Fruit fly (Drosophila melanogaster) whole organism, pupa: ENCODE results near the gene CCHa2.
A peak's percentile ranks its signal among the peaks of the same experiment; 100 is the strongest.

Source experiments
- CG10348 ChIP-seq: fragments of 200-800 bp; sonication (Bioruptor generic); IDR thresholded peaks from 2 replicates; pipeline ENCODE4 v1.3.6; 2022; ENCODE audit warnings: missing biosample characterization, missing genetic modification characterization
- CG12605 ChIP-seq: fragments of 200-800 bp; sonication (Bioruptor generic); IDR thresholded peaks from 2 replicates; pipeline ENCODE4 v1.3.6; 2022; ENCODE audit warnings: missing biosample characterization, missing genetic modification characterization
- CG13204 ChIP-seq: fragments of 200-800 bp; sonication (Bioruptor generic); optimal IDR thresholded peaks from 2 replicates; lab custom pipeline; 2018; ENCODE audit warnings: missing biosample characterization, mild to moderate bottlenecking, missing genetic modification characterization, moderate library complexity
- CG14655 ChIP-seq: fragments of 200-800 bp; sonication (Bioruptor generic); optimal IDR thresholded peaks from 3 replicates; lab custom pipeline; 2017; ENCODE audit warnings: mild to moderate bottlenecking, missing biosample characterization, missing genetic modification reagents, missing genetic modification characterization
- CG15710 ChIP-seq: fragments of 200-800 bp; sonication (Bioruptor generic); optimal IDR thresholded peaks from 2 replicates; lab custom pipeline; 2018; ENCODE audit warnings: missing biosample characterization, mild to moderate bottlenecking, missing genetic modification characterization, moderate library complexity
- CG17806 ChIP-seq: fragments of 200-800 bp; sonication (Bioruptor generic); optimal IDR thresholded peaks from 2 replicates; lab custom pipeline; 2018; ENCODE audit warnings: missing biosample characterization, mild to moderate bottlenecking, missing genetic modification characterization, moderate library complexity
- CG32121 ChIP-seq: fragments of 200-800 bp; sonication (Bioruptor generic); IDR thresholded peaks from 2 replicates; pipeline ENCODE4 v1.3.6; 2022; ENCODE audit warnings: missing biosample characterization, missing genetic modification characterization
- CG34367 ChIP-seq: fragments of 200-800 bp; sonication (Bioruptor generic); optimal IDR thresholded peaks from 2 replicates; lab custom pipeline; 2018; ENCODE audit warnings: missing biosample characterization, mild to moderate bottlenecking, missing genetic modification characterization
- CG4496 ChIP-seq: fragments of 200-800 bp; sonication (Bioruptor generic); IDR thresholded peaks from 3 replicates; pipeline ENCODE4 v1.3.6; 2022; ENCODE audit warnings: missing biosample characterization, missing genetic modification characterization
- CG8159 ChIP-seq: fragments of 200-800 bp; sonication (Bioruptor generic); optimal IDR thresholded peaks from 3 replicates; lab custom pipeline; 2018; ENCODE audit warnings: missing biosample characterization, mild to moderate bottlenecking, missing genetic modification characterization, moderate library complexity
- CG8301 ChIP-seq: fragments of 200-800 bp; sonication (Bioruptor generic); optimal IDR thresholded peaks from 2 replicates; lab custom pipeline; 2018; ENCODE audit warnings: missing biosample characterization, mild to moderate bottlenecking, missing genetic modification characterization
- CG9948 ChIP-seq: fragments of 200-800 bp; sonication (Bioruptor generic); optimal IDR thresholded peaks from 2 replicates; lab custom pipeline; 2018; ENCODE audit warnings: missing biosample characterization, mild to moderate bottlenecking, missing genetic modification characterization, moderate library complexity
- D1 ChIP-seq: fragments of 200-800 bp; sonication (Bioruptor generic); optimal IDR thresholded peaks from 2 replicates; lab custom pipeline; 2018; ENCODE audit warnings: missing biosample characterization, mild to moderate bottlenecking, missing genetic modification characterization, moderate library complexity
- EcR ChIP-seq: fragments of 200-800 bp; sonication (Bioruptor generic); optimal IDR thresholded peaks from 3 replicates; lab custom pipeline; 2019; ENCODE audit warnings: missing biosample characterization, missing genetic modification characterization, mild to moderate bottlenecking, moderate library complexity, missing genetic modification reagents
- Ets98B ChIP-seq: fragments of 200-800 bp; sonication (Bioruptor generic); IDR thresholded peaks from 2 replicates; pipeline ENCODE4 v1.3.6; 2022; ENCODE audit warnings: missing biosample characterization, missing genetic modification characterization
- Pif1A ChIP-seq: fragments of 200-800 bp; sonication (Bioruptor generic); optimal IDR thresholded peaks from 3 replicates; lab custom pipeline; 2016; ENCODE audit warnings: missing biosample characterization, missing genetic modification characterization
- Pif1B ChIP-seq: fragments of 200-800 bp; sonication (Bioruptor generic); optimal IDR thresholded peaks from 3 replicates; lab custom pipeline; 2016; ENCODE audit warnings: missing biosample characterization, missing genetic modification characterization
- Snoo ChIP-seq: fragments of 200-800 bp; sonication (Bioruptor generic); optimal IDR thresholded peaks from 3 replicates; lab custom pipeline; 2017; ENCODE audit warnings: missing biosample characterization, mild to moderate bottlenecking, missing genetic modification characterization, inconsistent platforms
- fd96Ca ChIP-seq: fragments of 200-800 bp; sonication (Bioruptor generic); IDR thresholded peaks from 3 replicates; pipeline ENCODE4 v1.3.6; 2022; ENCODE audit warnings: missing biosample characterization, missing genetic modification characterization
- gl ChIP-seq: fragments of 200-800 bp; sonication (Bioruptor generic); optimal IDR thresholded peaks from 2 replicates; lab custom pipeline; 2018; ENCODE audit warnings: missing biosample characterization, mild to moderate bottlenecking, missing genetic modification characterization
- rn ChIP-seq: fragments of 200-800 bp; sonication (Bioruptor generic); IDR thresholded peaks from 2 replicates; pipeline ENCODE4 v1.3.6; 2022; ENCODE audit warnings: missing biosample characterization, missing genetic modification characterization

The CCHa2 gene

DNA sequence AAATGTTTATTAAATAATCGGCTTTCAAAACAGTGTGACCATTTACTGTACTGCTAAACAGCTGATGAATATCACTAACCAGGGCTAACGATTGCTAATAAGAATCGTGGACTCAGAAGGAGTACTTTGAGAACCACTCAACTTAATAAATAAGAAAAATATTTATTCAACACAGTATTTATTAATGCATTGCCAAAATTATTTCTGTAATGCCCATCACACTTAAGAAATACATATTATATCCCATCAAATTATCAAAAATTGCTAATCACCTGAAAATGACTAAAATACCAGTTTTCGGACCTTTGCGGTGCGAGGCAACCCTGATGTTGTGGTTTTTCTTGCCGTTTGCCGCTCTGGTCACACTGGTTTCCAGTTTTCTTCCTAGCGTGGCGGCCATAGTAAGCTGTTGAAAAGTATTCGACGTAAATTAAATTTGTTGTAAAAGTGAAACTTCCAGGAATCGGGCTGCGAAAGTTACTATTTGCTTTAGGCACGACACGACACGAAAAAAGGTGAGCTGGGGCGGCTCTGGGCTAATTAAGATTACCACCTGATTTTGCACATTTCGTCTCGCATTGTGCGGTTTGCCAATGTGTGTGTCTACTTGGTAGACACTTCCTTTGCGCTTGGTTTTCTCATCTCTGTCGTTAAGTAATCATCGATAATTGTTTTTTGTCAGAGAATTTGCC lies 13.1 kb downstream of the CCHa2 start, which contains the start of the genes mRpS21 and Droj2:
TSS of gene mRpS21 (minus strand) at position 66 of the 692 bp plus-strand sequence.
TSS of gene Droj2 (plus strand) at position 363 of the 692 bp plus-strand sequence.
- peak; percentile 19 for TF ChIP-seq CG8159 (tag; lab: Kevin White, UChicago)
- peak; percentile 22; the same call in 1 of the 2 replicates for TF ChIP-seq Ets98B (GFP tag; lab: Robert Waterston, UW)
- no peak for TF ChIP-seq EcR (GFP tag; lab: Kevin White, UChicago)
- TF ChIP-seq CG32121 (GFP tag; lab: Robert Waterston, UW): no peak; the same call in 1 of the 2 replicates
- TF ChIP-seq CG15710 (tag; lab: Kevin White, UChicago): peak; percentile 51
- peak; percentile 13 for TF ChIP-seq CG17806 (tag; lab: Kevin White, UChicago)
- TF ChIP-seq gl (tag; lab: Kevin White, UChicago): no peak
- no peak for TF ChIP-seq CG12605 (GFP tag; lab: Robert Waterston, UW)
- TF ChIP-seq rn: no peak
- TF ChIP-seq fd96Ca: no peak
- TF ChIP-seq CG10348 (GFP tag; lab: Robert Waterston, UW): no peak
- TF ChIP-seq CG14655 (GFP tag; lab: Kevin White, UChicago): no peak
- TF ChIP-seq CG34367 (tag; lab: Kevin White, UChicago): peak; percentile 32

dm6 chr3R:13379675-13380074 lies 15.3 kb downstream of the CCHa2 start, which contains the start of the genes CG9813 and CG8870:
Gene CG9813, minus strand, starts transcription at chr3R:13379775.
Gene CG8870, plus strand, starts transcription at chr3R:13379842.
- TF ChIP-seq EcR (GFP tag; lab: Kevin White, UChicago) (no peak), Pif1B (no peak), CG15710 (tag; lab: Kevin White, UChicago) (no peak), CG34367 (tag; lab: Kevin White, UChicago) (no peak)

DNA sequence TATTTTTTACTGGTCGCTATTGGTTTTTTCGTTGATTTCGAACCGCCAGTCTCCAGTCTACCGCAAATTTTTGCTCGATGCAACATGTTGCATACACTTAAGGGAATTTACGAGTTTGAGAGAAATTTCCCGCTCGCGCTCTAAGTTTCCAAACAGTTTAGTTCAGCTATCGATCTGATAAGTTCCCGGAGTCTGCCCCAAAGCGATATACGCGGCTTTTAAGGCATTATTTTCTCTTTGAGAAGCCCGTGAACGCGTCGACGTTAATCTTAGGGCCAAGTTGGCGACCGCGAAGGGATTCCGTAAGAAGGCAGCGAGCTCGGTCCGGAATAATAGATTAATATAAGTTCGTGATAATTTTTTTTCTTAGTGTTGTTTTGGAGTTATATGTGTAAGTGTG lies 20.1 kb downstream of the CCHa2 start:
- TF ChIP-seq CG4496 (GFP tag; lab: Robert Waterston, UW) (0 out of 3 replicates have a peak, but pooled peaks have one; percentile 31), rn (no peak), D1 (tag; lab: Kevin White, UChicago) (no peak), CG32121 (GFP tag; lab: Robert Waterston, UW) (no peak), EcR (GFP tag; lab: Kevin White, UChicago) (no peak), CG17806 (tag; lab: Kevin White, UChicago) (no peak), CG8159 (tag; lab: Kevin White, UChicago) (peak; percentile 45), CG10348 (GFP tag; lab: Robert Waterston, UW) (no peak), CG12605 (GFP tag; lab: Robert Waterston, UW) (no peak), Pif1A (no peak), CG8301 (tag; lab: Kevin White, UChicago) (no peak), Ets98B (GFP tag; lab: Robert Waterston, UW) (no peak), Pif1B (no peak), CG9948 (tag; lab: Kevin White, UChicago) (no peak), fd96Ca (no peak), CG13204 (GFP tag; lab: Kevin White, UChicago) (no peak), gl (tag; lab: Kevin White, UChicago) (no peak), CG14655 (GFP tag; lab: Kevin White, UChicago) (peak; percentile 22)

- TF ChIP-seq gl (tag; lab: Kevin White, UChicago): no peak
- peak; percentile 28 for TF ChIP-seq CG8159 (tag; lab: Kevin White, UChicago)
- TF ChIP-seq CG34367 (tag; lab: Kevin White, UChicago): no peak
- peak; percentile 23 for TF ChIP-seq CG15710 (tag; lab: Kevin White, UChicago)
- peak; percentile 24 for TF ChIP-seq CG17806 (tag; lab: Kevin White, UChicago)
- peak; percentile 57 for TF ChIP-seq Snoo (tag; lab: Kevin White, UChicago)
- no peak for TF ChIP-seq D1 (tag; lab: Kevin White, UChicago)
- TF ChIP-seq EcR (GFP tag; lab: Kevin White, UChicago): no peak
Observed at dm6 chr3R:13371840-13372680, 22.9 kb downstream of the CCHa2 start, which contains the start of the genes Lip3 and CG34309. Gene Lip3, minus strand, starts transcription at chr3R:13371904. Gene CG34309, plus strand, starts transcription at chr3R:13372630.

DNA sequence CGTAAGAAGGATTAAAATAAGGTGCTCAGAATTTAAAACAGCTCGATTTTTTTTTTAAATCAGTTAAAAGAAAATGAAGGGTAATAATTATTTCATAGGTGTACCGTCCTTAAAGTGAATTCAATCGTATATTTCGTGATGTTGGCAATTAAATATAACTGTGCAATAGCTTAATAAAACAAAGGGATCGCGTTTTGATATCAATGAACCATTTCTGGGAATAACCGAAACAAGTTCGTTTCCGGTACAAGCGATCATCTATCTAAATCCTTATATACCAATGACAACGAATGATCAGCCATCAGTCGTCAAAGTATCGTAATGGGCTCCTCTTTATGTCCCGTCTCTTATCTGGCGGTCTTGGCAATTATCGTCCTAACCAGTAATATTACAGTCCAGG lies 25.6 kb downstream of the CCHa2 start, which contains the start of gene CheA87a:
TSS of gene CheA87a (plus strand) at position 301 of the 400 bp plus-strand sequence.
- no peak for TF ChIP-seq CG32121 (GFP tag; lab: Robert Waterston, UW)
- TF ChIP-seq Pif1A: no peak
- no peak for TF ChIP-seq EcR (GFP tag; lab: Kevin White, UChicago)
- TF ChIP-seq CG34367 (tag; lab: Kevin White, UChicago): no peak
- TF ChIP-seq fd96Ca: no peak
- no peak for TF ChIP-seq CG17806 (tag; lab: Kevin White, UChicago)
- TF ChIP-seq gl (tag; lab: Kevin White, UChicago): no peak
- no peak for TF ChIP-seq Snoo (tag; lab: Kevin White, UChicago)
